Fruit fly (Drosophila melanogaster) whole organism, wandering third instar larva: ENCODE data around the gene santa-maria.

Source experiments
- Abd-B ChIP-seq: fragments of >200 bp; optimal IDR thresholded peaks from 2 replicates; lab custom pipeline; 2017; ENCODE audit warnings: missing biosample characterization, missing genetic modification characterization
- CG9705 ChIP-seq: fragments of 200-800 bp; sonication (Bioruptor generic); optimal IDR thresholded peaks from 2 replicates; lab custom pipeline; 2018; ENCODE audit warnings: missing biosample characterization, mild to moderate bottlenecking, missing genetic modification characterization
- CrebA ChIP-seq: fragments of 200-800 bp; sonication (Bioruptor generic); optimal IDR thresholded peaks from 2 replicates; lab custom pipeline; 2016; ENCODE audit warnings: missing biosample characterization, mild to moderate bottlenecking, missing genetic modification characterization, borderline replicate concordance
- Dfd ChIP-seq: fragments of >200 bp; optimal IDR thresholded peaks from 2 replicates; lab custom pipeline; 2017; ENCODE audit warnings: missing biosample characterization, missing genetic modification characterization
- Dif ChIP-seq: fragments of 200-275, 200-300 bp; sonication (Bioruptor generic); optimal IDR thresholded peaks from 2 replicates; lab custom pipeline; 2018; ENCODE audit warnings: missing biosample characterization, missing genetic modification characterization; ENCODE audit not compliant: partially characterized antibody
- HLH106 ChIP-seq: fragments of 200-800 bp; optimal IDR thresholded peaks from 3 replicates; lab custom pipeline; 2019; ENCODE audit warnings: missing biosample characterization, mild to moderate bottlenecking, missing genetic modification characterization, moderate library complexity
- Hr83 ChIP-seq: fragments of 200-300 bp; sonication (Bioruptor generic); optimal IDR thresholded peaks from 2 replicates; lab custom pipeline; 2016; ENCODE audit warnings: missing biosample characterization, mild to moderate bottlenecking, missing genetic modification characterization, moderate library complexity; ENCODE audit not compliant: poor library complexity, severe bottlenecking
- Mio ChIP-seq: sonication (Bioruptor generic); optimal IDR thresholded peaks from 2 replicates; lab custom pipeline; 2016; ENCODE audit warnings: missing biosample characterization, missing genetic modification characterization
- Myc ChIP-seq: fragments of >200 bp; optimal IDR thresholded peaks from 2 replicates; lab custom pipeline; 2017
- N ChIP-seq: fragments of >200 bp; optimal IDR thresholded peaks from 2 replicates; lab custom pipeline; 2018; ENCODE audit warnings: missing biosample characterization, missing external identifiers, missing genetic modification characterization
- OdsH ChIP-seq: fragments of 200-800 bp; sonication (Bioruptor generic); optimal IDR thresholded peaks from 2 replicates; lab custom pipeline; 2016; ENCODE audit warnings: missing biosample characterization, mild to moderate bottlenecking, missing genetic modification characterization
- Rel ChIP-seq, 2 experiments: fragments of 200-800 bp; sonication (Bioruptor generic) in 1 of 2; optimal IDR thresholded peaks; 2 replicates in 1 of 2; 3 replicates in 1 of 2; lab custom pipeline; 2016 to 2019; ENCODE audit warnings: mild to moderate bottlenecking in 2 of 2, missing biosample characterization in 2 of 2, missing genetic modification characterization in 2 of 2, moderate library complexity in 1 of 2
- Sp1 ChIP-seq: fragments of 200-800 bp; sonication (Bioruptor generic); optimal IDR thresholded peaks from 3 replicates; lab custom pipeline; 2019; ENCODE audit warnings: missing biosample characterization, mild to moderate bottlenecking, missing genetic modification characterization, moderate library complexity
- Vsx2 ChIP-seq: fragments of 200-300, 225-300 bp; sonication (Bioruptor generic); optimal IDR thresholded peaks from 2 replicates; lab custom pipeline; 2018; ENCODE audit warnings: missing biosample characterization, missing genetic modification characterization; ENCODE audit not compliant: partially characterized antibody
- brk ChIP-seq: fragments of 200-800 bp; sonication (Bioruptor generic); optimal IDR thresholded peaks from 2 replicates; lab custom pipeline; 2016; ENCODE audit warnings: missing biosample characterization, mild to moderate bottlenecking, missing genetic modification characterization
- dl ChIP-seq, 2 experiments: fragments of 175-275, 200-275 bp in 1 of 2; fragments of 200-275 bp in 1 of 2; sonication (Bioruptor generic); optimal IDR thresholded peaks; lab custom pipeline; 2018; ENCODE audit warnings: mild to moderate bottlenecking in 2 of 2, missing biosample characterization in 2 of 2, missing genetic modification characterization in 2 of 2, moderate library complexity in 2 of 2; ENCODE audit not compliant: partially characterized antibody in 2 of 2, insufficient read depth in 1 of 2
- dsf ChIP-seq: sonication (Bioruptor generic); optimal IDR thresholded peaks from 2 replicates; lab custom pipeline; 2016; ENCODE audit warnings: missing biosample characterization, missing genetic modification characterization, borderline replicate concordance
- ey ChIP-seq: fragments of 200-800 bp; sonication (Bioruptor generic); optimal IDR thresholded peaks from 2 replicates; lab custom pipeline; 2016; ENCODE audit warnings: missing biosample characterization, missing genetic modification characterization
- fru ChIP-seq: fragments of 200-800 bp; sonication (Bioruptor generic); optimal IDR thresholded peaks from 3 replicates; lab custom pipeline; 2016; ENCODE audit warnings: missing biosample characterization, mild to moderate bottlenecking, missing genetic modification characterization
- h ChIP-seq: fragments of 200-800 bp; sonication (Bioruptor generic); optimal IDR thresholded peaks from 3 replicates; lab custom pipeline; 2016; ENCODE audit warnings: missing biosample characterization, mild to moderate bottlenecking, missing genetic modification characterization
- jim ChIP-seq: fragments of 175-275, 200-325 bp; sonication (Bioruptor generic); optimal IDR thresholded peaks from 2 replicates; lab custom pipeline; 2016; ENCODE audit warnings: missing biosample characterization, mild to moderate bottlenecking, missing genetic modification characterization
- lola ChIP-seq: fragments of >200 bp; optimal IDR thresholded peaks from 2 replicates; lab custom pipeline; 2017; ENCODE audit warnings: missing biosample characterization, missing genetic modification characterization
- pan ChIP-seq: fragments of >200 bp; optimal IDR thresholded peaks from 2 replicates; lab custom pipeline; 2017
- psq ChIP-seq: fragments of 200-800 bp; sonication (Bioruptor generic); optimal IDR thresholded peaks from 3 replicates; lab custom pipeline; 2017; ENCODE audit warnings: missing biosample characterization, mild to moderate bottlenecking, missing genetic modification characterization, moderate library complexity
- rgr ChIP-seq: fragments of 200-800 bp; sonication (Bioruptor generic); optimal IDR thresholded peaks from 3 replicates; lab custom pipeline; 2016; ENCODE audit warnings: missing biosample characterization, mild to moderate bottlenecking, missing genetic modification characterization
- sage ChIP-seq: fragments of 200-800 bp; sonication (Bioruptor generic); optimal IDR thresholded peaks from 2 replicates; lab custom pipeline; 2016; ENCODE audit warnings: missing biosample characterization, mild to moderate bottlenecking, missing genetic modification characterization
- sv ChIP-seq: fragments of 200-800 bp; sonication (Bioruptor generic); optimal IDR thresholded peaks from 3 replicates; lab custom pipeline; 2016; ENCODE audit warnings: missing biosample characterization, missing genetic modification characterization
- tai ChIP-seq: sonication (Bioruptor generic); optimal IDR thresholded peaks from 2 replicates; lab custom pipeline; 2016; ENCODE audit warnings: missing biosample characterization, missing genetic modification characterization
- usp ChIP-seq: fragments of >200 bp; optimal IDR thresholded peaks from 2 replicates; lab custom pipeline; 2017; ENCODE audit warnings: missing biosample characterization, missing genetic modification characterization
- woc ChIP-seq: sonication (Bioruptor generic); optimal IDR thresholded peaks from 2 replicates; lab custom pipeline; 2016; ENCODE audit warnings: missing biosample characterization, mild to moderate bottlenecking, missing genetic modification characterization

santa-maria gene

dm6 chr2L:7442929-7443328, 8.1 kb downstream of the santa-maria start:
- TF ChIP-seq sv (GFP tag; lab: Kevin White, UChicago) (peak; percentile 27), N (no peak), jim (GFP tag; lab: Kevin White, UChicago) (no peak), CG9705 (GFP tag; lab: Kevin White, UChicago) (no peak), CrebA (GFP tag; lab: Kevin White, UChicago) (no peak), Sp1 (GFP tag; lab: Kevin White, UChicago) (no peak), Mio (GFP tag; lab: Kevin White, UChicago) (no peak)
- TF ChIP-seq, all 38 proteins: peak for 1

DNA sequence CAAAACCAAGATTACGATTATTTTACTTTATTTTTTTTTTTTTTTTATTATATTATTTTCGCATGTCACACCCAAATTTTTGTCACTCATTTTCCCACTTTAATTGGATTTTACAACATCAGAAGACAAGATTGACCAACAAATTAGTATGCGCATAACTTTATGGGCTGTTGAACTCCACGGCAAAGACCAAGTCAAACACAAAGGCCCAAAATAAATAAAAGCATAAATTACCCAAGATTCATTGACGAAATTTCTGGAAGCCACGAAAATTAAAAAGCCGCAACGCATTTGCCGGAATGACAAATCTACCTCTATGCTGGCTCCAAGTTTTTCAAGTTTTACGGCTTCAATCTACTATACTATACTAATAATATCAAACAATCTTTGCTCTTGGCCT, 8.9 kb downstream of the santa-maria start:
- TF ChIP-seq Myc (no peak), Rel (GFP tag; optimal IDR thresholded peaks at IDR 0.05; lab: Kevin White, UChicago) (no peak), Rel (tag; optimal IDR thresholded peaks at IDR 0.05; lab: Kevin White, UChicago) (no peak), Abd-B (no peak), Hr83 (no peak), Sp1 (GFP tag; lab: Kevin White, UChicago) (no peak), woc (no peak), fru (no peak)

DNA sequence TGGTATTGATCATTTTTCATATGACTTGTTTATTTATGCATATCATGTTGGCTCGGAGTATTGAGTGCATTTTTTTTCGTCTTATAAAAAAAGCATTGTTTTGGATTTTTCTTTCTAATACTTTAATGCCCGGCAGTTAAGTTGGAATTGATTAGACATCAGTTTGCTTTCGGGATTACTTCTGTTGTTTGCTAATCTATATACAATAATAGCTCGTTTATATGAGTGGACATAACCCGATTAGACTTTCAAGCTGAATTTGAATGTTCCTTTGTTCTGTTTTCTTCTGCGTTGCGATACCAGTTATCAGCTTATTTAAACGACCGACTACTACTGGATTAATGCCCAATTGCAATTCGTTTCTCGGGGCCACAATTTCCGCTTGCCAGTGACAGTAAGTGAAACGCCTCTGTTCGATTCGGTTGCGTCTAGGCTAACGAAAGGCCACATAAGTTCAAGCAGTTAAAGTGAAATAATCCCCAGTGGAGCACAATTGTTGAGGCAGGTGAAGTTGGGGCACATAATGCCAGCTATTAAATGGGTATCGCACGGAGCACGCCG, 10.5 kb downstream of the santa-maria start:
- TF ChIP-seq dsf (GFP tag; lab: Kevin White, UChicago) (no peak), jim (GFP tag; lab: Kevin White, UChicago) (no peak), Dif (GFP tag; lab: Kevin White, UChicago) (no peak), rgr (GFP tag; lab: Kevin White, UChicago) (no peak), Abd-B (no peak), h (GFP tag; lab: Kevin White, UChicago) (no peak), Hr83 (no peak), brk (GFP tag; lab: Kevin White, UChicago) (no peak), pan (no peak), lola (GFP tag; lab: Kevin White, UChicago) (no peak), tai (no peak), Myc (no peak), dl (GFP tag; optimal IDR thresholded peaks at IDR 0.05; lab: Kevin White, UChicago; ENCODE audit: insufficient read depth in 1 of 2, partially characterized antibody in 2 of 2) (no peak), Vsx2 (GFP tag; lab: Kevin White, UChicago) (no peak), sage (no peak), Dfd (GFP tag; lab: Kevin White, UChicago) (no peak), Rel (GFP tag; optimal IDR thresholded peaks at IDR 0.05; lab: Kevin White, UChicago) (no peak), Rel (tag; optimal IDR thresholded peaks at IDR 0.05; lab: Kevin White, UChicago) (no peak), ey (no peak)

DNA sequence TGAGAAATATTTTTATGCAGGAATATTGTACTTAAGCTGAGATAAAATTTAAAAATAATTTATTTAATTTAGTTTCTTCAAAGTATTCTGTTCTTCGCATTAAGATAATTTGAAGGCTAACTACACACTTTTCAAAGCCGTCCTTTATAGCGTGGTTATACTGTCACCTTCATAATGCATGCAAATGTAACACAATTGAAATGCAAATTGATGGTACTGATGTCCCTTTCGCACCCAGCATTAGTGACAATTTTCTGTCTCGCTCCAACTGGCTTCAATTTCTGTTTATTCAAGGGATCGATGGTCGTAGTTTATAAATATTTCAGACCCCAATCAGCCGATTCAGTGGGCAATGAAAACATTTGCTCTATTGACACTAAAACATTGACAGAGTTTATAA, 12.5 kb downstream of the santa-maria start:
- TF ChIP-seq usp (GFP tag; lab: Kevin White, UChicago) = no peak
- no peak for TF ChIP-seq CrebA (GFP tag; lab: Kevin White, UChicago)
- no peak for TF ChIP-seq OdsH
- TF ChIP-seq Sp1 (GFP tag; lab: Kevin White, UChicago) = no peak
- no peak for TF ChIP-seq psq
- no peak for TF ChIP-seq HLH106 (tag; lab: Kevin White, UChicago)
- no peak for TF ChIP-seq Rel (GFP tag; optimal IDR thresholded peaks at IDR 0.05; lab: Kevin White, UChicago)
- no peak for TF ChIP-seq Rel (tag; optimal IDR thresholded peaks at IDR 0.05; lab: Kevin White, UChicago)
- no peak for TF ChIP-seq dsf (GFP tag; lab: Kevin White, UChicago)
- TF ChIP-seq woc = no peak
- TF ChIP-seq pan = no peak
- no peak for TF ChIP-seq Dfd (GFP tag; lab: Kevin White, UChicago)
- no peak for TF ChIP-seq sage
- TF ChIP-seq Abd-B = no peak
- no peak for TF ChIP-seq Myc
- no peak for TF ChIP-seq fru

- TF ChIP-seq Abd-B = no peak
- peak; percentile 49 for TF ChIP-seq Dif (GFP tag; lab: Kevin White, UChicago)
- TF ChIP-seq dl (GFP tag; optimal IDR thresholded peaks at IDR 0.05; lab: Kevin White, UChicago; ENCODE audit: insufficient read depth in 1 of 2, partially characterized antibody in 2 of 2) = peak in 1 of 2 experiments; percentile 16
- peak; percentile 22 for TF ChIP-seq Vsx2 (GFP tag; lab: Kevin White, UChicago)
These were observed 13.7 kb downstream of the santa-maria start, which contains the start of gene CG5973 for dm6 chr2L:7437325-7437707. TSS of gene CG5973 (plus strand) at chr2L:7437492.
